Worm (Caenorhabditis elegans): ENCODE results near the gene Y82E9BL.19.

DNA sequence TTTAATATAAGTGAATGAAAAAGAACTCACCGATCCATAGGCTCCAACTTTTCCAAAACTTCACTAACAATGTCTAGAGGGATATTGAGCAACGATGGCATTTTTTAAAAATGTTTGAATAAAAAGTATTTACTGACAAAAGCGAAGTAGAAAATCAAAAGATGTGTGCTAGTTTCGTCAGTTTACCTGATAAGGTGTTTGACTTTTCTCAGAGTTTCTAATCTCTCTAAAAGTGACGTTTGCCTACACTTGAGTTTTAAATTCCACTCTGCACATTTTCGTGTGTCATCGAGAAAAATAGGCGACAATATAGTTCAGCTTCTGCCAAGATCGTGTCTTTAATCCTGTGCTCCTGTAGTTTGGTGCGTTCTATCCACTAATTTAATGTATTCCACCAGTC lies 10.3 kb upstream of the Y82E9BL.19 start, which contains the start of gene fbxa-15:
- no peak for TF ChIP-seq dpl-1 (GFP tag; optimal IDR thresholded peaks at IDR 0.05)
- no peak for TF ChIP-seq ztf-11 (tag; optimal IDR thresholded peaks at IDR 0.05)
- no peak for TF ChIP-seq unc-62 (GFP tag; optimal IDR thresholded peaks at IDR 0.05)
- no peak for TF ChIP-seq snpc-4 (tag; optimal IDR thresholded peaks at IDR 0.05)
- TF ChIP-seq nhr-76 (tag; optimal IDR thresholded peaks at IDR 0.05), result no peak
- TF ChIP-seq fos-1 (tag; optimal IDR thresholded peaks at IDR 0.05), result no peak
- TF ChIP-seq ceh-82 (tag; optimal IDR thresholded peaks at IDR 0.05), result no peak
- TF ChIP-seq ets-5 (GFP tag; IDR thresholded peaks at IDR 0.05), result no peak
- no peak for TF ChIP-seq fkh-10 (GFP tag; optimal IDR thresholded peaks at IDR 0.05)
- TF ChIP-seq nhr-11 (tag; optimal IDR thresholded peaks at IDR 0.05), result no peak
- TF ChIP-seq blmp-1 (tag; optimal IDR thresholded peaks at IDR 0.05), result no peak
- no peak for TF ChIP-seq elt-2 (tag; optimal IDR thresholded peaks at IDR 0.05)
- no peak for TF ChIP-seq lin-15B (tag; optimal IDR thresholded peaks at IDR 0.05)
- no peak for TF ChIP-seq nhr-12 (tag; optimal IDR thresholded peaks at IDR 0.05)
